Worm (Caenorhabditis elegans) whole organism, L2 larva: ENCODE data around the gene hpo-36.

Source experiments
- C34F6.9 ChIP-seq: fragments of 150-350 bp; optimal IDR thresholded peaks from 2 replicates; lab custom pipeline; 2014; ENCODE audit warnings: missing biosample characterization, missing genetic modification characterization
- F13H6.1 ChIP-seq: sonication (generic microtip); optimal IDR thresholded peaks from 2 replicates; lab custom pipeline; 2016; ENCODE audit warnings: missing genetic modification characterization, missing compliant biosample characterization
- Y55F3AM.14 ChIP-seq: fragments of 200-800 bp; sonication (Bioruptor generic); optimal IDR thresholded peaks from 2 replicates; lab custom pipeline; 2018; ENCODE audit warnings: mild to moderate bottlenecking, missing genetic modification characterization, missing compliant biosample characterization
- ZK546.5 ChIP-seq: sonication (generic microtip); optimal IDR thresholded peaks from 2 replicates; lab custom pipeline; 2017; ENCODE audit warnings: missing biosample characterization, missing genetic modification characterization
- alr-1 ChIP-seq: fragments of 150-350 bp; optimal IDR thresholded peaks from 2 replicates; lab custom pipeline; 2014; ENCODE audit warnings: missing biosample characterization, missing genetic modification characterization
- ama-1 ChIP-seq: fragments of 150-350 bp; optimal IDR thresholded peaks from 2 replicates; lab custom pipeline; 2018; ENCODE audit warnings: inconsistent platforms
- blmp-1 ChIP-seq: sonication (generic microtip); optimal IDR thresholded peaks from 2 replicates; lab custom pipeline; 2017; ENCODE audit warnings: missing genetic modification characterization, mild to moderate bottlenecking, missing compliant biosample characterization, antibody characterized with exemption, moderate library complexity; ENCODE audit not compliant: insufficient read depth
- ceh-16 ChIP-seq: fragments of 150-350 bp; optimal IDR thresholded peaks from 2 replicates; lab custom pipeline; 2014; ENCODE audit warnings: missing biosample characterization, missing genetic modification characterization
- crh-2 ChIP-seq: sonication (generic microtip); optimal IDR thresholded peaks from 2 replicates; lab custom pipeline; 2017; ENCODE audit warnings: missing biosample characterization, missing genetic modification characterization
- dmd-4 ChIP-seq: sonication (generic microtip); optimal IDR thresholded peaks from 2 replicates; lab custom pipeline; 2017; ENCODE audit warnings: missing biosample characterization, missing genetic modification characterization
- egl-27 ChIP-seq: sonication (generic microtip); optimal IDR thresholded peaks from 3 replicates; lab custom pipeline; 2017; ENCODE audit warnings: missing biosample characterization, missing genetic modification reagents, missing genetic modification characterization
- elt-1 ChIP-seq: fragments of 150-350 bp; optimal IDR thresholded peaks from 2 replicates; lab custom pipeline; 2014; ENCODE audit warnings: missing biosample characterization, missing genetic modification characterization
- elt-3 ChIP-seq: sonication (generic microtip); optimal IDR thresholded peaks from 2 replicates; lab custom pipeline; 2017; ENCODE audit warnings: missing biosample characterization, missing genetic modification characterization
- fos-1 ChIP-seq: fragments of 150-350 bp; optimal IDR thresholded peaks from 2 replicates; lab custom pipeline; 2014; ENCODE audit warnings: missing biosample characterization, missing genetic modification characterization
- gmeb-1 ChIP-seq: fragments of 150-350 bp; optimal IDR thresholded peaks from 2 replicates; lab custom pipeline; 2014; ENCODE audit warnings: missing biosample characterization, missing genetic modification characterization
- lin-11 ChIP-seq: fragments of 150-350 bp; sonication (generic microtip); optimal IDR thresholded peaks from 2 replicates; lab custom pipeline; 2014; ENCODE audit warnings: missing biosample characterization, missing genetic modification characterization, inconsistent platforms, mixed read lengths
- lin-13 ChIP-seq: fragments of 150-350 bp; optimal IDR thresholded peaks from 2 replicates; lab custom pipeline; 2014; ENCODE audit warnings: missing biosample characterization, missing genetic modification reagents, missing genetic modification characterization
- lin-39 ChIP-seq: fragments of 150-350 bp; optimal IDR thresholded peaks from 2 replicates; lab custom pipeline; 2014; ENCODE audit warnings: missing biosample characterization, missing genetic modification reagents, missing genetic modification characterization
- lsy-2 ChIP-seq, 2 experiments: fragments of 150-350 bp in 1 of 2; sonication (generic microtip) in 1 of 2; optimal IDR thresholded peaks; 2 replicates each; lab custom pipeline; 2014 to 2017; ENCODE audit warnings: missing biosample characterization in 2 of 2, missing genetic modification characterization in 2 of 2
- mab-5 ChIP-seq: fragments of 150-350 bp; optimal IDR thresholded peaks from 2 replicates; lab custom pipeline; 2014; ENCODE audit warnings: missing biosample characterization, missing genetic modification characterization
- mbf-1 ChIP-seq: sonication (generic microtip); optimal IDR thresholded peaks from 2 replicates; lab custom pipeline; 2017; ENCODE audit warnings: missing biosample characterization, missing genetic modification characterization
- nhr-10 ChIP-seq: sonication (generic microtip); optimal IDR thresholded peaks from 2 replicates; lab custom pipeline; 2017; ENCODE audit warnings: missing biosample characterization, missing genetic modification characterization
- nhr-11 ChIP-seq: fragments of 150-350 bp; optimal IDR thresholded peaks from 2 replicates; lab custom pipeline; 2014; ENCODE audit warnings: missing biosample characterization, missing genetic modification characterization
- nhr-12 ChIP-seq: fragments of 150-350 bp; optimal IDR thresholded peaks from 2 replicates; lab custom pipeline; 2014; ENCODE audit warnings: missing biosample characterization, missing genetic modification characterization
- nhr-23 ChIP-seq: fragments of 150-350 bp; optimal IDR thresholded peaks from 2 replicates; lab custom pipeline; 2014; ENCODE audit warnings: missing biosample characterization, missing genetic modification reagents, missing genetic modification characterization
- nhr-237 ChIP-seq: fragments of 150-350 bp; optimal IDR thresholded peaks from 2 replicates; lab custom pipeline; 2014; ENCODE audit warnings: missing biosample characterization, missing genetic modification characterization
- nhr-25 ChIP-seq: fragments of 150-350 bp; sonication (generic microtip); optimal IDR thresholded peaks from 3 replicates; lab custom pipeline; 2014; ENCODE audit warnings: missing biosample characterization, missing genetic modification characterization
- nhr-77 ChIP-seq: fragments of 150-350 bp; optimal IDR thresholded peaks from 2 replicates; lab custom pipeline; 2014; ENCODE audit warnings: missing biosample characterization, missing genetic modification characterization
- peb-1 ChIP-seq: fragments of 150-350 bp; optimal IDR thresholded peaks from 2 replicates; lab custom pipeline; 2014; ENCODE audit warnings: missing biosample characterization, missing genetic modification characterization
- sem-4 ChIP-seq: fragments of 150-350 bp; optimal IDR thresholded peaks from 2 replicates; lab custom pipeline; 2014; ENCODE audit warnings: missing biosample characterization, missing genetic modification reagents, missing genetic modification characterization
- skn-1 ChIP-seq: sonication (generic microtip); optimal IDR thresholded peaks from 2 replicates; lab custom pipeline; 2017; ENCODE audit warnings: missing biosample characterization, missing genetic modification characterization
- sma-9 ChIP-seq, 2 experiments: fragments of 150-350 bp in 1 of 2; sonication (generic microtip) in 1 of 2; optimal IDR thresholded peaks; 2 replicates each; lab custom pipeline; 2014 to 2016; ENCODE audit warnings: missing genetic modification characterization in 2 of 2, mild to moderate bottlenecking in 1 of 2, missing biosample characterization in 1 of 2, missing compliant biosample characterization in 1 of 2, missing genetic modification reagents in 1 of 2, moderate library complexity in 1 of 2
- unc-39 ChIP-seq: fragments of 150-350 bp; optimal IDR thresholded peaks from 2 replicates; lab custom pipeline; 2014; ENCODE audit warnings: missing biosample characterization, missing genetic modification characterization
- unc-55 ChIP-seq: fragments of 150-350 bp; sonication (generic microtip); optimal IDR thresholded peaks from 3 replicates; lab custom pipeline; 2014; ENCODE audit warnings: missing biosample characterization, missing genetic modification reagents, missing genetic modification characterization
- ztf-11 ChIP-seq: sonication (generic microtip); optimal IDR thresholded peaks from 2 replicates; lab custom pipeline; 2017; ENCODE audit warnings: missing biosample characterization, missing genetic modification characterization
- ztf-4 ChIP-seq: fragments of 150-350 bp; optimal IDR thresholded peaks from 2 replicates; lab custom pipeline; 2014; ENCODE audit warnings: missing biosample characterization, missing genetic modification characterization

hpo-36 gene

DNA sequence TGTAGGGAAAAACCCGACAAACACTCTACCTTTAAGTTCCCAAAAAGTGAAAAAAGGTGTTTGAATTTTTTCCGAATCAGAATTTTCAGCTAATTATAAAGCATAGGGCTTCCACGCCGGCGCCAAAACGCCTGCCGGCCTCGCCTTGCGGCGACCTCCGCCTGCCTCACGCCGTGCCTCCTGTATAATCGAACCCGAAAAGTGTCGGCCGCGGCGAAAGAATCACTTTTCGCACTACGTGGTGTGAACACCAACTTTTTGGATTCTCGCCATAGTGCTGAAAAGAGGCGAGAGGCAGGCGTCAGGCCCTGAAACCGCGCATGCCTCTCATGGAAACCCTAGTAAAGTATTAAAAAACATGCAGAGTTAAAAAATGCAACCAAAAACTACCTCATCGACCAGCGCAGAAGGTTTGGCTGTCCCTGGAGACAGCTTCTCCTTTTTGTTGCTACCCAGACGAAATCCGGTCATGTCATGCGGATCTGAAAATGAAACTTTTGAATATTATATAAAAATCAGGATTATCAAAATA is 23.6 kb downstream of the hpo-36 start, which contains the start of gene nrsn-1:
Gene nrsn-1 (minus strand): TSS at position 482 of the 532 bp plus-strand sequence.
- TF ChIP-seq F13H6.1 (tag; lab: Kevin White, UChicago): no peak
- no peak for TF ChIP-seq ceh-16 (tag; lab: Kevin White, UChicago)
- no peak for TF ChIP-seq peb-1 (tag; lab: Kevin White, UChicago)
- no peak for TF ChIP-seq elt-1
- no peak for TF ChIP-seq unc-55 (GFP tag; lab: Kevin White, UChicago)
- no peak for TF ChIP-seq mbf-1 (tag; lab: Kevin White, UChicago)
- TF ChIP-seq elt-3 (tag; lab: Kevin White, UChicago): no peak
- no peak for TF ChIP-seq lin-13 (GFP tag; lab: Kevin White, UChicago)
- TF ChIP-seq lsy-2 (tag; optimal IDR thresholded peaks at IDR 0.05; lab: Kevin White, UChicago): no peak
- TF ChIP-seq ztf-11 (tag; lab: Kevin White, UChicago): no peak
- no peak for TF ChIP-seq nhr-25

DNA sequence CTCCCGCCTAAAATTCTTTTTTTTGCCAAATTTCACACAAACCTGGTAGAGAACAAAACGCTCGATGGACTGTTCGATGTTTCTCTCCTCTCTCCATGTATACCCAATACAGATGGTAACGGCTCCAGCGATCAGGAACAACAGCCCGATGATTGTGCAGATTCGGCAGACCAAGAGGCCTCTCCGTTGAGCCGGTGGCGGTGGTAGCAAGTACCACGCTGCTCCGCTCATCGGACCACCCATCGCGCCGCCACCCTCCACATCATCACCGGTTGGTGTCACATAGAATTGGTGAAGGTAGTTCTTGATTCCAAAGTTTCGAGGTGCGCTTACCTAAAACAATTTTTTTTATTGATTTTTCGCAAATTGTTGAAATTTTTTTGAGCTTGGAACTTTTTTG is 24.5 kb downstream of the hpo-36 start:
- TF ChIP-seq elt-3 (tag; lab: Kevin White, UChicago) (no peak), lin-11 (tag; lab: Kevin White, UChicago) (no peak), nhr-25 (no peak), fos-1 (no peak), dmd-4 (tag; lab: Kevin White, UChicago) (no peak), lsy-2 (tag; optimal IDR thresholded peaks at IDR 0.05; lab: Kevin White, UChicago) (no peak), egl-27 (tag; lab: Kevin White, UChicago) (no peak), sma-9 (GFP tag; optimal IDR thresholded peaks at IDR 0.05; lab: Kevin White, UChicago) (no peak), sma-9 (tag; optimal IDR thresholded peaks at IDR 0.05; lab: Kevin White, UChicago) (no peak), skn-1 (tag; lab: Kevin White, UChicago) (no peak)

DNA sequence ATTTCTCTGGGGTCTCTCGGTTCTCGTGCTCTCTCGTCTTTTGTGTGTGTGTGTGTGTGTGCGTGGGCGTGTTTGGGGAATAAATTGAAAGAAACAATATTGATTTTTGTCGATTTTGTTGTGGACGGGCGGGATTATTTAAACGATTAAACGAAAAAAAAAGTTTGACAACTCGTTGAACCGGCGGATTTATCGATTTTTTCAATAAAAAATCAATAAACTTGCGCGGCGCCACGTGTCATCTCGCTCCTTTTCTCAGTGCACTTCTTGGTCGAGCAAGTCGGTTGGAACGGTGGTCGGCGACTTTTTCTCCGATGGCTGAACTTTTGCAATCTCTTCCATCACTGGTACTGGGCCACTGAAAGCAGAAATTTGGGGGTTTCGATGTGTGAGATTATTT is 26.2 kb downstream of the hpo-36 start:
- TF ChIP-seq fos-1 (no peak), gmeb-1 (tag; lab: Kevin White, UChicago) (no peak)

DNA sequence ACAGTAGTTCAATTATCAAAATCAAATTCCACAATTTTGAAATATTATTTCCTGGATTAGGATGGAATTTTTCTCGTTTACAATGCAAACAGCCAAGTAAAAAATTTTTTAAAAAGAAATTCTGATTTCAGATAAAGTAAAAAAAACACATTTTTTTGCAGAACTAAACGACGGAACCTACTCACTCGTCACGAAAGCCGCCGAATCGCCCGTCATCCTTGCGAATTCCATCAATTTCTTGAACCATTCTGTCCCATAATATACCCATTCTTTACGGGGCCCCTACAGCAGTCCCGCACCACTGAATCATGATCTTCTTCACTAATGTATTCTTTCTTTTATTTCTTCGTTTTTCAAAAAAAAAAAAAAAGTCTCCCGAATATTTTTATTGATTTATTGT is 27.0 kb downstream of the hpo-36 start:
- TF ChIP-seq unc-55 (GFP tag; lab: Kevin White, UChicago) (peak; percentile 19), lin-11 (tag; lab: Kevin White, UChicago) (no peak), ama-1 (lab: Kevin White, UChicago) (no peak), nhr-23 (tag; lab: Kevin White, UChicago) (no peak), mab-5 (no peak), skn-1 (tag; lab: Kevin White, UChicago) (no peak)

DNA sequence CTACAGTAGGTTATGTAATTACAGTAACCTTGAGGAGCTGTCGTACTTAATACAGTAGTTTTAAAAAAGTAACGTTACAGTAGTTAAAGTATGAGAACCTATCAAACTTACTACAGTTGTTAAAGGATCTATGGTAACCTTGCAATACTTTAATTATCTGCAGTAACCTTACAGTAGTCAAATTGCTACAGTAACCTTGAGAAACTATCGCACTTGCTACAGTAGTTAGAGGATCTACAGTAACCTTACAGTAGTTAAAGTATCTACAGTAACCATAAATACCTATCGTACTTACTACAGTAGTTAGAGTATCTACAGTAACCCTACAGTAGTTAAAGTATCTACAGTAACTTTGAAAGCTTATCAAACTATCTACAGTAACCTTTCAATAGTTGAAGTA is 27.7 kb downstream of the hpo-36 start:
- TF ChIP-seq crh-2 (tag; lab: Kevin White, UChicago) (no peak), ztf-4 (tag; lab: Kevin White, UChicago) (no peak), peb-1 (tag; lab: Kevin White, UChicago) (no peak), ceh-16 (tag; lab: Kevin White, UChicago) (no peak), ZK546.5 (tag; lab: Kevin White, UChicago) (no peak), sem-4 (no peak), nhr-77 (tag; lab: Kevin White, UChicago) (no peak), C34F6.9 (no peak), dmd-4 (tag; lab: Kevin White, UChicago) (no peak), nhr-23 (tag; lab: Kevin White, UChicago) (no peak), nhr-237 (tag; lab: Kevin White, UChicago) (no peak)

DNA sequence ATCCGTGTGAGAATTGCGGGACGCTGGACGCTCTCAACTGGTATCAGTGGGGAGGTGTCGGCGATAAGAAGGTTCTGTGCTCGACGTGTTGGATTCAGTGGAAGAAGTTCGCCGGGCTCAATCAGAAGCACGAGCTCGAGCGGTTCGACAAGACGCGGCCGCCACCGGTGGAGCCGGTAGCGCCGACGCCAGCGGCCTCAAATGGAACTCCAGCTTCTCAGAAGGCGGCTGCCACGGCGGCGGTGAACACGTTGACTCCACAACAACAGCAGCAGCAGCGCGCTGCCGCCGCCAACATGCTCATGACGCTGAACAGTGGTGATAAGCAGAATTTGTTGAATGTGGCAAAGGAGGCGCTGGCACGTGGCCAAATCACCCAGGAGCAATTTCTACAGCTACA is 32.3 kb downstream of the hpo-36 start:
- TF ChIP-seq elt-1 (no peak), gmeb-1 (tag; lab: Kevin White, UChicago) (no peak), lin-39 (no peak), nhr-23 (tag; lab: Kevin White, UChicago) (no peak), unc-39 (tag; lab: Kevin White, UChicago) (no peak), mbf-1 (tag; lab: Kevin White, UChicago) (no peak), nhr-12 (tag; lab: Kevin White, UChicago) (no peak), sma-9 (GFP tag; optimal IDR thresholded peaks at IDR 0.05; lab: Kevin White, UChicago) (no peak), sma-9 (tag; optimal IDR thresholded peaks at IDR 0.05; lab: Kevin White, UChicago) (no peak), Y55F3AM.14 (no peak), blmp-1 (no peak), nhr-10 (tag; lab: Kevin White, UChicago) (no peak), ama-1 (lab: Kevin White, UChicago) (no peak), alr-1 (tag; lab: Kevin White, UChicago) (no peak), nhr-11 (tag; lab: Kevin White, UChicago) (no peak)
- TF ChIP-seq, all 48 proteins: peak for 0
